Fruit fly (Drosophila melanogaster) whole organism, embryonic: ENCODE measurements around the gene CG8675.

Experiments used
- CG1233 ChIP-seq: fragments of 200-800 bp; sonication (Bioruptor generic); optimal IDR thresholded peaks from 4 replicates; lab custom pipeline; 2018; ENCODE audit warnings: missing biosample characterization, mild to moderate bottlenecking, missing genetic modification characterization
- CG31388 ChIP-seq: fragments of 200-800 bp; sonication (Bioruptor generic); optimal IDR thresholded peaks from 2 replicates; lab custom pipeline; 2016; ENCODE audit warnings: missing biosample characterization, missing genetic modification characterization
- CG34422 ChIP-seq: fragments of 200-800 bp; sonication (Bioruptor generic); IDR thresholded peaks from 3 replicates; pipeline ENCODE4 v1.3.6; 2022; ENCODE audit warnings: missing biosample characterization, missing genetic modification characterization
- H2.0 ChIP-seq: fragments of 200-800 bp; sonication (Bioruptor generic); IDR thresholded peaks from 2 replicates; pipeline ENCODE4 v1.3.6; 2022; ENCODE audit warnings: missing biosample characterization, missing genetic modification characterization
- inv ChIP-seq: fragments of 200-800 bp; sonication (Bioruptor generic); IDR thresholded peaks from 2 replicates; pipeline ENCODE4 v1.3.6; 2022; ENCODE audit warnings: missing biosample characterization, missing genetic modification characterization; ENCODE audit not compliant: partially characterized antibody
- tap ChIP-seq: fragments of 200-800 bp; optimal IDR thresholded peaks from 3 replicates; lab custom pipeline; 2019; ENCODE audit warnings: missing biosample characterization, mild to moderate bottlenecking, missing genetic modification characterization, moderate library complexity
- unc-4 ChIP-seq: fragments of 200-800 bp; sonication (Bioruptor generic); IDR thresholded peaks from 2 replicates; pipeline ENCODE4 v1.3.6; 2022; ENCODE audit warnings: missing biosample characterization, missing genetic modification characterization; ENCODE audit not compliant: partially characterized antibody

DNA sequence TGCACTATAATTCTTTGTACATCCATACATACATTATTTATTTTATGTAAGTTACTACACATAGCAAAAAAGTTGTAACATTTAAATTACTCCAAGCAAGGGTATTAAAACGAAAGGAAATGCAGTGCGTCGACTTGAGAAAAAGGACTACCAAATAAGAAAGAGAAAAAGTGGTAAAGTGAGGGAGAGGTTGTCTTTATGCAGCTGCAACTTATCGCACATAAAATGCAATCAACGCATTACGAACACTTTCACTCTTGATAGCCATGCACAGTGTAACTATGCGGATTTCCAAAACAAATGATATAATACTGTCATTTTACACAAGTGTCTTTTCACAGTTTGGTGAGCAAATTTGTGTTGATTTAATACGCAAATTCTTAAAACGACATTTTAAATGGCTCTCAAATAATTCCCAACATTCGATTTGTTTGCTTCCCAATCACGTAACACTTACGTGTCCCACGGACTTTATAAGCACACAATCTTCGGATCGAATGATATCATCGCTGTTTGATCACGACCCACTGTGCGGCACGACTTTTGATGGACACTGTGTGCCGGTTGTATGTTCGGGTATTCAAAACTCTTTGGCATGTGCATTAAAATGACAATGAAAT is 47.9 kb upstream of the CG8675 start:
- TF ChIP-seq CG31388 (no peak), H2.0 (GFP tag; lab: Robert Waterston, UW) (no peak), CG1233 (GFP tag; lab: Kevin White, UChicago) (no peak), tap (tag; lab: Kevin White, UChicago) (no peak), CG34422 (GFP tag; lab: Robert Waterston, UW) (no peak), inv (GFP tag; lab: Robert Waterston, UW) (no peak), unc-4 (GFP tag; lab: Robert Waterston, UW) (no peak)
